Worm (Caenorhabditis elegans): ENCODE data around the gene dsc-1.

The dsc-1 gene

ce11 chrX:15078276-15078675 is 43.6 kb upstream of the dsc-1 start:
- TF ChIP-seq aha-1 (tag) (peak; percentile 98), saeg-2 (GFP tag; IDR thresholded peaks at IDR 0.05) (no peak)

- no peak for TF ChIP-seq skn-1 (tag; optimal IDR thresholded peaks at IDR 0.05)
- no peak for TF ChIP-seq lsy-2 (tag; optimal IDR thresholded peaks at IDR 0.05)
- no peak for TF ChIP-seq ceh-82 (tag; optimal IDR thresholded peaks at IDR 0.05)
- no peak for TF ChIP-seq nhr-76 (tag; optimal IDR thresholded peaks at IDR 0.05)
- TF ChIP-seq aha-1 (tag): peak; percentile 98
- TF ChIP-seq aly-2 (tag; optimal IDR thresholded peaks at IDR 0.05): no peak
- no peak for TF ChIP-seq daf-12 (tag; optimal IDR thresholded peaks at IDR 0.05)
- TF ChIP-seq madf-5 (GFP tag; IDR thresholded peaks at IDR 0.05): no peak
- TF ChIP-seq ZK337.2 (GFP tag; IDR thresholded peaks at IDR 0.05): no peak
- TF ChIP-seq nhr-11 (tag; optimal IDR thresholded peaks at IDR 0.05): no peak
- no peak for TF ChIP-seq dmd-8 (GFP tag; IDR thresholded peaks at IDR 0.05)
- TF ChIP-seq lir-3 (tag; optimal IDR thresholded peaks at IDR 0.05): no peak
- TF ChIP-seq fkh-10 (GFP tag; optimal IDR thresholded peaks at IDR 0.05): no peak
- no peak for TF ChIP-seq spr-1 (tag; optimal IDR thresholded peaks at IDR 0.05)
- no peak for TF ChIP-seq hif-1 (tag; optimal IDR thresholded peaks at IDR 0.05)
- TF ChIP-seq daf-16 (GFP tag; optimal IDR thresholded peaks at IDR 0.05): no peak
- TF ChIP-seq daf-16 (tag; optimal IDR thresholded peaks at IDR 0.05): no peak
- TF ChIP-seq dmd-9 (GFP tag; IDR thresholded peaks at IDR 0.05): no peak
- TF ChIP-seq dmd-6 (GFP tag; IDR thresholded peaks at IDR 0.05): peak; percentile 16; the same call in 1 of the 2 replicates
- no peak for TF ChIP-seq egl-43 (GFP tag; IDR thresholded peaks at IDR 0.05)
- TF ChIP-seq dve-1 (tag; optimal IDR thresholded peaks at IDR 0.05; ENCODE audit: insufficient read depth): no peak
- no peak for TF ChIP-seq set-16 (GFP tag; IDR thresholded peaks at IDR 0.05)
- TF ChIP-seq sdz-12 (GFP tag; optimal IDR thresholded peaks at IDR 0.05): no peak
- peak; percentile 97 for TF ChIP-seq ama-1 (optimal IDR thresholded peaks at IDR 0.05)
- no peak for TF ChIP-seq ctbp-1 (GFP tag; IDR thresholded peaks at IDR 0.05)
- TF ChIP-seq lin-15B (tag; optimal IDR thresholded peaks at IDR 0.05): no peak
- no peak for TF ChIP-seq zfp-3 (GFP tag; conservative IDR thresholded peaks at IDR 0.05)
- TF ChIP-seq hlh-30 (tag; optimal IDR thresholded peaks at IDR 0.05; ENCODE audit: insufficient read depth): peak; percentile 56
- no peak for TF ChIP-seq daf-19 (GFP tag; conservative IDR thresholded peaks at IDR 0.05)
- no peak for TF ChIP-seq ceh-32 (tag; optimal IDR thresholded peaks at IDR 0.05; ENCODE audit: poor library complexity)
- TF ChIP-seq mep-1 (tag; optimal IDR thresholded peaks at IDR 0.05): no peak
- TF ChIP-seq mxl-3 (GFP tag; optimal IDR thresholded peaks at IDR 0.05): peak; percentile 45
- no peak for TF ChIP-seq nhr-111 (GFP tag; optimal IDR thresholded peaks at IDR 0.05)
- TF ChIP-seq attf-4 (tag; optimal IDR thresholded peaks at IDR 0.05): no peak
- no peak for TF ChIP-seq R02D3.7 (tag; optimal IDR thresholded peaks at IDR 0.05)
- no peak for TF ChIP-seq nhr-102 (tag; optimal IDR thresholded peaks at IDR 0.05)
- no peak for TF ChIP-seq Y5F2A.4 (GFP tag; optimal IDR thresholded peaks at IDR 0.05)
- no peak for TF ChIP-seq pqm-1 (tag; optimal IDR thresholded peaks at IDR 0.05)
- TF ChIP-seq saeg-2 (GFP tag; IDR thresholded peaks at IDR 0.05): no peak
- TF ChIP-seq lin-38 (GFP tag; IDR thresholded peaks at IDR 0.05): no peak
- no peak for TF ChIP-seq T26A8.4 (GFP tag; IDR thresholded peaks at IDR 0.05)
- TF ChIP-seq duxl-1 (tag; optimal IDR thresholded peaks at IDR 0.05; ENCODE audit: poor library complexity): no peak
- TF ChIP-seq nhr-42 (GFP tag; IDR thresholded peaks at IDR 0.05): no peak
- TF ChIP-seq daf-8 (GFP tag; IDR thresholded peaks at IDR 0.05): no peak
- TF ChIP-seq hmg-1.1 (GFP tag; IDR thresholded peaks at IDR 0.05): no peak
- no peak for TF ChIP-seq spr-3 (GFP tag; optimal IDR thresholded peaks at IDR 0.05)
- peak; percentile 56 for TF ChIP-seq nhr-25 (tag; optimal IDR thresholded peaks at IDR 0.05; ENCODE audit: borderline replicate concordance, insufficient read depth)
- TF ChIP-seq Y48G9A.11 (GFP tag; IDR thresholded peaks at IDR 0.05): no peak
- TF ChIP-seq egl-27 (tag; optimal IDR thresholded peaks at IDR 0.05): no peak
These were observed 43.1 kb upstream of the dsc-1 start, which contains the start of the genes H40L08.8, H40L08.2 and H40L08.7 for ce11 chrX:15077597-15078261. Gene H40L08.8 (minus strand): TSS chrX:15077633. Gene H40L08.2 (minus strand): TSS chrX:15077744. Gene H40L08.7 (minus strand): TSS chrX:15077744.

Measured in whole organism, L4 larva.